Worm (Caenorhabditis elegans) whole organism, late embryonic: Measurements from ENCODE around the gene pals-21.

Source experiments
- C08G9.2 ChIP-seq: sonication (generic microtip); optimal IDR thresholded peaks from 2 replicates; lab custom pipeline; 2016; ENCODE audit warnings: mild to moderate bottlenecking, missing genetic modification characterization, moderate library complexity, missing compliant biosample characterization
- F13H6.1 ChIP-seq: sonication (generic microtip); optimal IDR thresholded peaks from 2 replicates; lab custom pipeline; 2016; ENCODE audit warnings: missing genetic modification characterization, missing compliant biosample characterization
- K02D7.2 ChIP-seq: sonication (generic microtip); optimal IDR thresholded peaks from 2 replicates; lab custom pipeline; 2017; ENCODE audit warnings: mild to moderate bottlenecking, missing genetic modification characterization, missing compliant biosample characterization
- K09A11.1 ChIP-seq: sonication (generic microtip); optimal IDR thresholded peaks from 2 replicates; lab custom pipeline; 2017; ENCODE audit warnings: antibody characterized with exemption, mild to moderate bottlenecking, missing genetic modification characterization, missing compliant biosample characterization; ENCODE audit not compliant: insufficient read depth
- Y22D7AL.16 ChIP-seq: sonication (generic microtip); optimal IDR thresholded peaks from 2 replicates; lab custom pipeline; 2016; ENCODE audit warnings: missing genetic modification characterization, missing compliant biosample characterization
- ahr-1 ChIP-seq: sonication (generic microtip); optimal IDR thresholded peaks from 2 replicates; lab custom pipeline; 2016; ENCODE audit warnings: missing genetic modification characterization, missing compliant biosample characterization
- ceh-18 ChIP-seq: sonication (generic microtip); optimal IDR thresholded peaks from 2 replicates; lab custom pipeline; 2016; ENCODE audit warnings: missing genetic modification characterization, missing compliant biosample characterization
- ceh-19 ChIP-seq: fragments of 200-800 bp; sonication (Bioruptor generic); optimal IDR thresholded peaks from 2 replicates; lab custom pipeline; 2018; ENCODE audit warnings: mild to moderate bottlenecking, missing genetic modification characterization, missing compliant biosample characterization
- ceh-22 ChIP-seq: sonication (generic microtip); optimal IDR thresholded peaks from 2 replicates; lab custom pipeline; 2017; ENCODE audit warnings: missing biosample characterization, missing genetic modification characterization
- ceh-30 ChIP-seq: fragments of 150-350 bp; optimal IDR thresholded peaks from 2 replicates; lab custom pipeline; 2014; ENCODE audit warnings: missing biosample characterization, missing genetic modification characterization
- ceh-31 ChIP-seq: sonication (generic microtip); optimal IDR thresholded peaks from 2 replicates; lab custom pipeline; 2016; ENCODE audit warnings: missing genetic modification characterization, missing compliant biosample characterization
- ceh-45 ChIP-seq: fragments of 200-800 bp; sonication (Bioruptor generic); IDR thresholded peaks from 2 replicates; pipeline ENCODE4 v1.3.6; 2022; ENCODE audit warnings: missing genetic modification reagents, missing genetic modification characterization, missing compliant biosample characterization
- ceh-6 ChIP-seq: fragments of 200-800 bp; sonication (Bioruptor generic); optimal IDR thresholded peaks from 2 replicates; lab custom pipeline; 2018; ENCODE audit warnings: mild to moderate bottlenecking, missing genetic modification characterization, missing compliant biosample characterization
- dmd-4 ChIP-seq: sonication (generic microtip); optimal IDR thresholded peaks from 2 replicates; lab custom pipeline; 2016; ENCODE audit warnings: borderline replicate concordance, missing genetic modification characterization, missing compliant biosample characterization
- elt-2 ChIP-seq: sonication (generic microtip); optimal IDR thresholded peaks from 2 replicates; lab custom pipeline; 2016; ENCODE audit warnings: missing genetic modification reagents, missing genetic modification characterization, missing compliant biosample characterization
- elt-4 ChIP-seq: sonication (generic microtip); optimal IDR thresholded peaks from 2 replicates; lab custom pipeline; 2016; ENCODE audit warnings: missing genetic modification characterization, missing compliant biosample characterization
- eyg-1 ChIP-seq: sonication (generic microtip); optimal IDR thresholded peaks from 2 replicates; lab custom pipeline; 2016; ENCODE audit warnings: missing genotype, missing genetic modification characterization, missing compliant biosample characterization
- fkh-10 ChIP-seq: fragments of 150-350 bp; optimal IDR thresholded peaks from 2 replicates; lab custom pipeline; 2014; ENCODE audit warnings: missing biosample characterization, missing genetic modification reagents, missing genetic modification characterization
- fkh-6 ChIP-seq: sonication (generic microtip); optimal IDR thresholded peaks from 2 replicates; lab custom pipeline; 2016; ENCODE audit warnings: missing genetic modification characterization, missing compliant biosample characterization
- gmeb-2 ChIP-seq: sonication (generic microtip); optimal IDR thresholded peaks from 2 replicates; lab custom pipeline; 2016; ENCODE audit warnings: missing genetic modification characterization, inconsistent platforms, missing compliant biosample characterization
- hlh-13 ChIP-seq: fragments of 200-800 bp; sonication (Bioruptor generic); optimal IDR thresholded peaks from 2 replicates; lab custom pipeline; 2018; ENCODE audit warnings: mild to moderate bottlenecking, missing genetic modification characterization, missing compliant biosample characterization
- hlh-30 ChIP-seq: sonication (generic microtip); optimal IDR thresholded peaks from 2 replicates; lab custom pipeline; 2017; ENCODE audit warnings: antibody characterized with exemption, missing genetic modification characterization, missing compliant biosample characterization; ENCODE audit not compliant: insufficient read depth
- lin-11 ChIP-seq: fragments of 200-800 bp; sonication (Bioruptor generic); optimal IDR thresholded peaks from 2 replicates; lab custom pipeline; 2018; ENCODE audit warnings: mild to moderate bottlenecking, missing genetic modification characterization, missing compliant biosample characterization
- madf-2 ChIP-seq: sonication (generic microtip); optimal IDR thresholded peaks from 2 replicates; lab custom pipeline; 2017; ENCODE audit warnings: missing genetic modification characterization, missing compliant biosample characterization
- mec-3 ChIP-seq: sonication (generic microtip); optimal IDR thresholded peaks from 2 replicates; lab custom pipeline; 2016; ENCODE audit warnings: borderline replicate concordance, missing genetic modification characterization, missing compliant biosample characterization
- nfya-1 ChIP-seq: sonication (generic microtip); optimal IDR thresholded peaks from 2 replicates; lab custom pipeline; 2017; ENCODE audit warnings: missing genetic modification characterization, mild to moderate bottlenecking, missing compliant biosample characterization, antibody characterized with exemption, moderate library complexity
- nhr-232 ChIP-seq: sonication (generic microtip); optimal IDR thresholded peaks from 2 replicates; lab custom pipeline; 2016; ENCODE audit warnings: missing genetic modification characterization, missing compliant biosample characterization
- npax-4 ChIP-seq: sonication (generic microtip); optimal IDR thresholded peaks from 2 replicates; lab custom pipeline; 2016; ENCODE audit warnings: missing genetic modification characterization, missing compliant biosample characterization
- odd-2 ChIP-seq: sonication (generic microtip); optimal IDR thresholded peaks from 2 replicates; lab custom pipeline; 2017; ENCODE audit warnings: antibody characterized with exemption, mild to moderate bottlenecking, missing genetic modification characterization, missing compliant biosample characterization
- pat-9 ChIP-seq: fragments of 200-800 bp; sonication (Bioruptor generic); optimal IDR thresholded peaks from 2 replicates; lab custom pipeline; 2018; ENCODE audit warnings: mild to moderate bottlenecking, missing genetic modification characterization, moderate library complexity, missing compliant biosample characterization
- pha-2 ChIP-seq: sonication (generic microtip); optimal IDR thresholded peaks from 2 replicates; lab custom pipeline; 2017; ENCODE audit warnings: mild to moderate bottlenecking, missing genetic modification characterization, missing compliant biosample characterization
- ref-2 ChIP-seq: sonication (generic microtip); optimal IDR thresholded peaks from 2 replicates; lab custom pipeline; 2016; ENCODE audit warnings: missing genetic modification characterization, missing compliant biosample characterization
- unc-3 ChIP-seq, 2 experiments: fragments of 200-800 bp in 1 of 2; sonication (Bioruptor generic) in 1 of 2; sonication (generic microtip) in 1 of 2; conservative IDR thresholded peaks in 1 of 2; optimal IDR thresholded peaks in 1 of 2; 2 replicates each; pipeline versions ENCODE4 v1.3.6 to Lab custom; 2016 to 2022; ENCODE audit warnings: missing compliant biosample characterization in 2 of 2, missing genetic modification characterization in 2 of 2, missing genetic modification reagents in 1 of 2
- unc-42 ChIP-seq: sonication (generic microtip); optimal IDR thresholded peaks from 2 replicates; lab custom pipeline; 2016; ENCODE audit warnings: missing genotype, missing genetic modification characterization, missing compliant biosample characterization
- unc-55 ChIP-seq: sonication (generic microtip); optimal IDR thresholded peaks from 2 replicates; lab custom pipeline; 2017; ENCODE audit warnings: missing biosample characterization, missing genetic modification reagents, missing genetic modification characterization
- zip-5 ChIP-seq: sonication (generic microtip); optimal IDR thresholded peaks from 2 replicates; lab custom pipeline; 2016; ENCODE audit warnings: missing genetic modification characterization, missing compliant biosample characterization

pals-21 gene

DNA sequence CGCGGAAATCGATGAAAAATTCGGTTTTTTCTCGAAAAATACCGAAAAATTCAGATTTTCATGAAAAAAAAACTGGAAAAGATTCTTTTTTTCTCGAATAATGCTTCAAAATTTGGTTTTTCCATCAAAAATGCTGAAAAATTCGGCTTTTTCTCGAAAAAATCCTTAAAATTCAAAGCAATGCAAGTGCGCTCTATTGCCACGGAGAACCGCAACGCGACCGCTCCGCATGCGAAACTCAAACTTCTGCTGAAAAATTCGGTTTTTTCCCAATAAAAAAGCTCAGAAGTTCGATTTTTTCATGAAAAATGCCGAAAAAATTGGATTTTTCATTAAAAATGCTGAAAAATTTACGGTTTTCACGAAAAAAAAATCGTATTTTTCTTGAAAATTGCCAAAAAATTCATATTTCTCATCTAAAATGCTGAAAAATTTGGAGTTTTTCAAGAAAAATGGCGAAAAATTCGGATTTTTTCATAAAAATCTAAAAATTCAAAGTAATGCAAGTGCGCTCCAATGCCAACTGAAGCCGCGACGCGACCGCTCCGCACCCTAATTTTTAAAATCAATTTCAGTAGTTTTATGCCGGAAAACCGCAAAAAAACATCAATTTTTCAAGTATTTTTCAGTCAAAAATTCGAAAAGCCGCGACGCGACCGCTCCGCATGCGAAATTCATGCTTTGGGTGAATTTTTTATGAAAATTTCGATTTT, 32.8 kb upstream of the pals-21 start:
- TF ChIP-seq pha-2 (tag; lab: Kevin White, UChicago) (no peak), mec-3 (no peak), fkh-10 (no peak), K02D7.2 (tag; lab: Kevin White, UChicago) (no peak), K09A11.1 (tag; lab: Kevin White, UChicago) (no peak), ceh-22 (tag; lab: Kevin White, UChicago) (no peak), madf-2 (tag; lab: Kevin White, UChicago) (no peak)

DNA sequence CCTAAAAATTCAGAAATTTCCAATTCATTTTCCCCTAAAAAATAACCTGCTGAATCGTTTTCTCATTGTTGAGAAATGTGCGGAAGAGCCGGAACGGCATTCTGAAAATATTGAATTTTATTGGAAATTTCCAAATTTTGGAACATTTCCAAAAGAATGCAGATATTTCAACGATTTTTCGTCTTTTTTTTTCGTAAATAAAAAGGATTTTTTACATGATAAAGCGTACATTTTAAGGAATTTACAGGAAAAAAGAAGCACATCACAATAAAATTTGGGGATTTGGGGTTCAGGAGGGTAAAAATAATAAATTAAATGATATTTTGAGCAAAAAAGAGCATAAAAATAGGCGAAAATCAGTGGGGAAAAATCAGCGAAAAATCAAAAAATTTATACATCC, 28.7 kb upstream of the pals-21 start, which contains the start of gene Y82E9BR.22:
Y82E9BR.22 (minus strand) TSS at position 101 of the 400 bp plus-strand sequence.
- TF ChIP-seq ceh-6 (no peak), pat-9 (tag; lab: Kevin White, UChicago) (no peak), unc-55 (no peak), npax-4 (tag; lab: Kevin White, UChicago) (no peak), nfya-1 (tag; lab: Kevin White, UChicago) (no peak), madf-2 (tag; lab: Kevin White, UChicago) (no peak), ceh-30 (tag; lab: Kevin White, UChicago) (no peak), ceh-45 (no peak), ceh-18 (tag; lab: Kevin White, UChicago) (no peak), ceh-19 (GFP tag; lab: Kevin White, UChicago) (no peak), hlh-30 (tag; lab: Kevin White, UChicago) (no peak), elt-2 (no peak), dmd-4 (tag; lab: Kevin White, UChicago) (no peak), K02D7.2 (tag; lab: Kevin White, UChicago) (no peak), fkh-6 (tag; lab: Kevin White, UChicago) (no peak), gmeb-2 (tag; lab: Kevin White, UChicago) (no peak), ceh-31 (tag; lab: Kevin White, UChicago) (no peak)
- TF ChIP-seq, all 69 proteins: peak for 0

DNA sequence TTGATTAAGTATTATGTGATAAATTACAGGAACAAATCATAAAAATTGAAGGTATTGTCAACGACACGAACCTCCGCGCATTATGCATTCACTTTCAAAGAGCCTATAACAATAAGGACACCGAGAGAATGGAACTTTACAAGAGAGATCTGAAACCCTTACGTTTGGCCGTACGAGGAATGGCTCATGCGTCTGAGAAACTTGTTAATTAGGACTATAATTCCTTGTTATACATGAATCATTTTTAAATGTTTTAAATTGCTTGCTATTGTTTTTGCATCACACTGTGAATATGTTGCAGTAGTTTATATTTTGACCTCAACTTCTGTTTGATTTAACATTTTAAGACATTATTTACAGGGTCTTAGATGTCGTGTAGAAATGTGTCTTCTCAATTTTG, 22.7 kb upstream of the pals-21 start, which contains the start of gene pals-18:
pals-18 (plus strand) TSS at position 301 of the 400 bp plus-strand sequence.
- TF ChIP-seq unc-3 (GFP tag; conservative IDR thresholded peaks at IDR 0.05; lab: Robert Waterston, UW): no peak
- no peak for TF ChIP-seq unc-3 (tag; optimal IDR thresholded peaks at IDR 0.05; lab: Kevin White, UChicago)
- no peak for TF ChIP-seq K09A11.1 (tag; lab: Kevin White, UChicago)
- TF ChIP-seq odd-2 (tag; lab: Kevin White, UChicago): no peak
- TF ChIP-seq C08G9.2 (tag; lab: Kevin White, UChicago): no peak
- no peak for TF ChIP-seq lin-11
- TF ChIP-seq unc-42 (tag; lab: Kevin White, UChicago): no peak
- no peak for TF ChIP-seq zip-5 (tag; lab: Kevin White, UChicago)
- no peak for TF ChIP-seq Y22D7AL.16 (tag; lab: Kevin White, UChicago)
- TF ChIP-seq elt-4 (tag; lab: Kevin White, UChicago): no peak
- no peak for TF ChIP-seq nhr-232
- TF ChIP-seq ref-2 (tag; lab: Kevin White, UChicago): no peak
- TF ChIP-seq eyg-1 (tag; lab: Kevin White, UChicago): no peak
- no peak for TF ChIP-seq madf-2 (tag; lab: Kevin White, UChicago)
- TF ChIP-seq ahr-1 (tag; lab: Kevin White, UChicago): no peak
- TF ChIP-seq F13H6.1 (tag; lab: Kevin White, UChicago): no peak
- TF ChIP-seq ceh-19 (GFP tag; lab: Kevin White, UChicago): no peak
- no peak for TF ChIP-seq hlh-13 (GFP tag; lab: Kevin White, UChicago)
